Fruit fly (Drosophila melanogaster): ENCODE measurements around the gene CG7044.

The CG7044 gene

DNA sequence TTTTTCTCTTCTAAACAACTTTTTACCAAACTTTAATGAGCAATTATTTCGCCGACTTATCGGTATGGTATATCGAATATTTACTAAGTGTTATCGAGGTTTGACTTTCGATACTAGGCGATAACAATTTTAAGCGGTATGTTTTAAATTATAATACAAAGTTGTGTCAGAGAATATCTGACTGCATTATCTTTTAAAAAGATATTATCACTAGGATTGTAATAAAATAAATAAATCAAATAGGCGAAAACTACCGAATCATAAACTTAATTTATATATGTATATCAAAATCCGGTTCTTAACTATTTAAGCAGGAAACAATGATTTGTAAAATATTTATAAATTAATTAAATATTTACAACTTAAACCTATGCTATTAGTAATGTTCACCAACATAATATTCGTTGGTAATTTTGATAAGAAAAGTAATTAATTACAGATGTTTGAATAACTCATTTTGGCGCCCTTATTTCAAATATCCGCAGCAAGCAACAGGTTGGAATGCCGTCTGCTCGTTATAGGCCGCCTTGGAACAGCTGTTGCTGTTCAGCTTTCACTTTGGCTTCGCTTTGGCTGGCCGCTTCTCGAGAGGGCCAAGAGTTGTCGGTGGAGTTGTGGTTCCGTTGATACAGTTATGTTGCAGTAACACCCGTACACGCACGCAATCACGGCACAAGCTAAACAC, 6.5 kb upstream of the CG7044 start, which contains the start of the genes Sec15 and rtet (continued):
- TF ChIP-seq pnt (GFP tag; optimal IDR thresholded peaks at IDR 0.05) (no peak), repo (GFP tag; optimal IDR thresholded peaks at IDR 0.05) (no peak), Sox102F (GFP tag; optimal IDR thresholded peaks at IDR 0.05) (peak; percentile 78), Trl (optimal IDR thresholded peaks at IDR 0.05) (no peak), Trl (GFP tag; optimal IDR thresholded peaks at IDR 0.05) (no peak), z (GFP tag; IDR thresholded peaks at IDR 0.05) (no peak), Taf1 (GFP tag; IDR thresholded peaks at IDR 0.05) (no peak), CG14441 (GFP tag; IDR thresholded peaks at IDR 0.05) (peak; percentile 58), CG9932 (GFP tag; IDR thresholded peaks at IDR 0.05) (peak; percentile 57), pros (GFP tag; optimal IDR thresholded peaks at IDR 0.05) (no peak), ap (GFP tag; IDR thresholded peaks at IDR 0.05) (no peak), CG10654 (GFP tag; optimal IDR thresholded peaks at IDR 0.05) (peak; percentile 40), HmgD (GFP tag; optimal IDR thresholded peaks at IDR 0.05) (no peak), CG30403 (GFP tag; optimal IDR thresholded peaks at IDR 0.05) (peak; percentile 55), Optix (GFP tag; IDR thresholded peaks at IDR 0.05) (peak; percentile 54; the same call in 2 of the 3 replicates), sd (tag; optimal IDR thresholded peaks at IDR 0.05) (peak; percentile 92), C15 (GFP tag; IDR thresholded peaks at IDR 0.05) (no peak), CG8359 (GFP tag; optimal IDR thresholded peaks at IDR 0.05; ENCODE audit: borderline replicate concordance) (no peak), exex (tag; optimal IDR thresholded peaks at IDR 0.05) (peak; percentile 66), Ets97D (GFP tag; optimal IDR thresholded peaks at IDR 0.05) (peak; percentile 17), h (optimal IDR thresholded peaks at IDR 0.05) (no peak), aop (GFP tag; IDR thresholded peaks at IDR 0.05) (no peak), zen (tag; optimal IDR thresholded peaks at IDR 0.05) (peak; percentile 85), Nf-YB (GFP tag; optimal IDR thresholded peaks at IDR 0.05) (peak; percentile 26), chn (GFP tag; optimal IDR thresholded peaks at IDR 0.05) (peak; percentile 15), Dll (GFP tag; IDR thresholded peaks at IDR 0.05; ENCODE audit: partially characterized antibody) (peak; percentile 75; the same call in 3 of the 4 replicates), Hr39 (optimal IDR thresholded peaks at IDR 0.05) (no peak), esg (GFP tag; conservative IDR thresholded peaks at IDR 0.05) (no peak), CG3838 (GFP tag; optimal IDR thresholded peaks at IDR 0.05) (no peak), ase (GFP tag; IDR thresholded peaks at IDR 0.05) (peak; percentile 39; the same call in 1 of the 3 replicates), lola (GFP tag; optimal IDR thresholded peaks at IDR 0.05) (peak in 1 of 3 experiments; percentile 78), ci (GFP tag; IDR thresholded peaks at IDR 0.05) (peak; percentile 75), CG10209 (GFP tag; optimal IDR thresholded peaks at IDR 0.05) (peak; percentile 54), PHDP (tag; optimal IDR thresholded peaks at IDR 0.05) (peak; percentile 81), CG15696 (tag; optimal IDR thresholded peaks at IDR 0.05) (peak; percentile 79), Atf6 (GFP tag; IDR thresholded peaks at IDR 0.05) (peak; percentile 45; the same call in 1 of the 2 replicates), Fer3 (tag; optimal IDR thresholded peaks at IDR 0.05) (peak; percentile 50), CG4617 (GFP tag; optimal IDR thresholded peaks at IDR 0.05; ENCODE audit: borderline replicate concordance) (peak; percentile 17), sens (GFP tag) (peak; percentile 84), CG5953 (GFP tag; IDR thresholded peaks at IDR 0.05) (0 out of 2 replicates have a peak, but pooled peaks have one; percentile 16), Hr78 (GFP tag; optimal IDR thresholded peaks at IDR 0.05) (no peak), sqz (GFP tag; optimal IDR thresholded peaks at IDR 0.05) (no peak), dmrt11E (tag; optimal IDR thresholded peaks at IDR 0.05) (peak; percentile 76), CG4730 (GFP tag; IDR thresholded peaks at IDR 0.05) (no peak), CG4282 (GFP tag; optimal IDR thresholded peaks at IDR 0.05) (no peak), Adf1 (GFP tag; IDR thresholded peaks at IDR 0.05) (no peak), Ptx1 (GFP tag; IDR thresholded peaks at IDR 0.05) (peak; percentile 48; the same call in 1 of the 2 replicates), Ravus (GFP tag; IDR thresholded peaks at IDR 0.05) (no peak), CG1024 (GFP tag; IDR thresholded peaks at IDR 0.05) (peak; percentile 48; the same call in 1 of the 2 replicates), CG8924 (tag; optimal IDR thresholded peaks at IDR 0.05) (peak; percentile 80), Meics (GFP tag; optimal IDR thresholded peaks at IDR 0.05) (peak; percentile 62)
